Worm (Caenorhabditis elegans) whole organism, L4/young adult: Measurements from ENCODE around the gene C25H3.14.

Experiments
- W03F9.2 ChIP-seq: fragments of 150-350 bp; optimal IDR thresholded peaks from 2 replicates; lab custom pipeline; 2014; ENCODE audit warnings: missing biosample characterization, missing genetic modification characterization
- dao-5 ChIP-seq: sonication (generic microtip); optimal IDR thresholded peaks from 2 replicates; lab custom pipeline; 2016; ENCODE audit warnings: missing genotype, missing genetic modification characterization, moderate library complexity, missing compliant biosample characterization
- him-1 ChIP-seq: sonication (generic microtip); optimal IDR thresholded peaks from 2 replicates; lab custom pipeline; 2016; ENCODE audit warnings: missing genotype, missing genetic modification reagents, missing genetic modification characterization, missing compliant biosample characterization

DNA sequence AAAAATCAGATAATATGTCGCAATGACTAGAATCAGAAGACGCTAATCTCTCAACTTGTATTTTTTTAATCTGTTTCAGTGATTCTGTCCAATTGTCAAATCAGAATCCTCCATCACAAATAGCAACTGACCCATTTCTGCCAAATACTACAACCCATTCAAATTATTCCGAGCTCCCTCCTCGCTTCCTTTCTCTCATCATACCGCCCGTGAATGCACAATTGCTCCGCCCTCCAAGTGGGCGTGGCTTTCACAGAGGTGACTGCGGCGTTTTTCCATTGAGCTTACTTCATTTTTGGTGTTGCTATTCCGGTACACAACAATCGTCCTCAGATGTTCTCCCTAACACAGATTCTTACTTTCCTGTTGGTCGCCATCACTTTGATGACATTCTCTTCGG, 14.2 kb upstream of the C25H3.14 start, which contains the start of gene flp-27:
- TF ChIP-seq him-1 (tag; lab: Kevin White, UChicago) (no peak), W03F9.2 (tag; lab: Kevin White, UChicago) (no peak), dao-5 (tag; lab: Kevin White, UChicago) (no peak)
